Worm (Caenorhabditis elegans) whole organism, mixed stage, embryonic: ENCODE measurements around the gene ptc-1.

Experiments
- cnd-1 ChIP-seq: fragments of 200-800 bp; sonication (Bioruptor generic); optimal IDR thresholded peaks from 2 replicates; lab custom pipeline; 2018; ENCODE audit warnings: mild to moderate bottlenecking, missing genetic modification characterization, missing compliant biosample characterization
- lin-13 ChIP-seq: fragments of 150-350 bp; optimal IDR thresholded peaks from 2 replicates; lab custom pipeline; 2014; ENCODE audit warnings: missing biosample characterization, missing genetic modification characterization
- lsy-2 ChIP-seq: fragments of 150-350 bp; optimal IDR thresholded peaks from 2 replicates; lab custom pipeline; 2014; ENCODE audit warnings: missing biosample characterization, missing genetic modification characterization
- mep-1 ChIP-seq: fragments of 150-350 bp; optimal IDR thresholded peaks from 2 replicates; lab custom pipeline; 2017; ENCODE audit warnings: missing biosample characterization, missing genetic modification reagents, missing genetic modification characterization, inconsistent platforms
- nhr-12 ChIP-seq: fragments of 150-350 bp; optimal IDR thresholded peaks from 2 replicates; lab custom pipeline; 2014; ENCODE audit warnings: missing biosample characterization, missing genetic modification characterization
- nhr-237 ChIP-seq: fragments of 150-350 bp; optimal IDR thresholded peaks from 2 replicates; lab custom pipeline; 2014; ENCODE audit warnings: missing biosample characterization, missing genetic modification characterization
- nhr-28 ChIP-seq: fragments of 150-350 bp; optimal IDR thresholded peaks from 2 replicates; lab custom pipeline; 2014; ENCODE audit warnings: missing biosample characterization, missing genetic modification characterization
- snpc-4 ChIP-seq: fragments of 150-350 bp; optimal IDR thresholded peaks from 2 replicates; lab custom pipeline; 2014; ENCODE audit warnings: missing biosample characterization, missing genetic modification characterization
- sptf-1 ChIP-seq: sonication (generic microtip); optimal IDR thresholded peaks from 2 replicates; lab custom pipeline; 2017; ENCODE audit warnings: mild to moderate bottlenecking, missing genetic modification characterization, moderate library complexity, missing compliant biosample characterization
- tbx-8 ChIP-seq: fragments of 200-800 bp; sonication (Bioruptor generic); optimal IDR thresholded peaks from 2 replicates; lab custom pipeline; 2018; ENCODE audit warnings: mild to moderate bottlenecking, missing genetic modification characterization, moderate library complexity, missing compliant biosample characterization
- unc-39 ChIP-seq: fragments of 150-350 bp; optimal IDR thresholded peaks from 2 replicates; lab custom pipeline; 2014; ENCODE audit warnings: missing biosample characterization, missing genetic modification characterization
- unc-62 ChIP-seq: fragments of 150-350 bp; optimal IDR thresholded peaks from 2 replicates; lab custom pipeline; 2014; ENCODE audit warnings: missing biosample characterization, missing genetic modification reagents, missing genetic modification characterization
- ztf-11 ChIP-seq: fragments of 150-350 bp; optimal IDR thresholded peaks from 2 replicates; lab custom pipeline; 2014; ENCODE audit warnings: missing biosample characterization, missing genetic modification characterization

ce11 chrII:7901990-7902389 is 9.0 kb downstream of the ptc-1 start:
- TF ChIP-seq snpc-4 (no peak), ztf-11 (tag; lab: Kevin White, UChicago) (no peak), unc-39 (tag; lab: Kevin White, UChicago) (no peak), cnd-1 (tag; lab: Kevin White, UChicago) (no peak), unc-62 (GFP tag; lab: Kevin White, UChicago) (no peak), nhr-28 (tag; lab: Kevin White, UChicago) (no peak), nhr-12 (tag; lab: Kevin White, UChicago) (no peak), lin-13 (no peak), mep-1 (no peak), lsy-2 (no peak), tbx-8 (GFP tag; lab: Kevin White, UChicago) (no peak), nhr-237 (no peak), sptf-1 (tag; lab: Kevin White, UChicago) (no peak)
